Worm (Caenorhabditis elegans): ENCODE results near the gene mstr-2.

Gene mstr-2

DNA sequence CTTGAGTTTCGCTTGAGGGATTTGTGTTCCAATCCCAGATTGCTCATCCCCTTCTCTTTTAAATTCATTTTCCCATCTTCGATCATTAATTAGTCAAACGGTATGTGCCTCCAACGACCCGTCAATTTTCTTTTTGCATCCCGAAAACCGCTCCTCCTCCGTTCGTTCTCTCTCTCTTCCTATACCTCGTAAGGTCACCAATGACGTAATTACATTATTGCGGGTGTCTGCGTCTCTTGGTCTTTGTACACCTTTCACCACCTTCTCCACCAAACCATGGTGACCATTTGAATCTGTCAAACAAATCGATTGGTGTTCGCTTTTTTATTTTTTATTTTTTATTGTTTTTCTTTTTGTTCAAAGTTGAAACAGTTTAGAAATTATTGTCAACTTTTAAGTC is 46.3 kb downstream of the mstr-2 start:
- TF ChIP-seq aly-2 (tag; optimal IDR thresholded peaks at IDR 0.05) = no peak
- no peak for TF ChIP-seq lim-7 (GFP tag; IDR thresholded peaks at IDR 0.05)
- TF ChIP-seq jun-1 (tag; optimal IDR thresholded peaks at IDR 0.05) = no peak
- TF ChIP-seq egl-43 (GFP tag; IDR thresholded peaks at IDR 0.05) = no peak
- no peak for TF ChIP-seq lin-13 (GFP tag; optimal IDR thresholded peaks at IDR 0.05)
- no peak for TF ChIP-seq fkh-10 (GFP tag; optimal IDR thresholded peaks at IDR 0.05)
- TF ChIP-seq zip-2 (tag; optimal IDR thresholded peaks at IDR 0.05) = no peak
- no peak for TF ChIP-seq tag-97 (GFP tag; IDR thresholded peaks at IDR 0.05)
- no peak for TF ChIP-seq dve-1 (tag; optimal IDR thresholded peaks at IDR 0.05; ENCODE audit: insufficient read depth)
- no peak for TF ChIP-seq mxl-2 (GFP tag; conservative IDR thresholded peaks at IDR 0.05)
- TF ChIP-seq daf-12 (tag; optimal IDR thresholded peaks at IDR 0.05) = no peak
- no peak for TF ChIP-seq daf-19 (GFP tag; conservative IDR thresholded peaks at IDR 0.05)
- no peak for TF ChIP-seq nhr-10 (tag; optimal IDR thresholded peaks at IDR 0.05)
- no peak for TF ChIP-seq madf-5 (GFP tag; IDR thresholded peaks at IDR 0.05)
- no peak for TF ChIP-seq F37D6.2 (tag; optimal IDR thresholded peaks at IDR 0.05)

DNA sequence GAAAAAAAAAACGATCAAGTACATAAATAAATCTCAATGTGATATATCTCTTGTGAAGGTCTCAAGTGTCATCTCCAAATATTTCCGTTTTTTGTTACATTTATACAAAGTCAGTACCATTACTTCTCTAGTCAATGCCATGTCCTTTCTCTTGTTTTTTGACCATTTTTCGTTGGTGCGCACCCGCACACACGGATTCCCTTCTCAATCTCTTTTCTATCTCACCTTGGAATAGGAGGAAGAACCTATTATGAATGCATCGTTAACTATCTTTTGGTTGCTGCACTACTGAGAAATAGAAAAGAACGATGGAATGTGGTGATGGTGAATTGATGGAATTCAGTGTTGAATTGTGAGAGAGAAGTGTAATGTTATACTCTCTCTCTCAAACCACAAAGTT is 48.9 kb downstream of the mstr-2 start:
- TF ChIP-seq mdl-1 (tag; optimal IDR thresholded peaks at IDR 0.05) (no peak), nhr-111 (GFP tag; optimal IDR thresholded peaks at IDR 0.05) (no peak), spr-1 (tag; optimal IDR thresholded peaks at IDR 0.05) (no peak), set-16 (GFP tag; IDR thresholded peaks at IDR 0.05) (no peak), tra-1 (GFP tag; IDR thresholded peaks at IDR 0.05) (no peak), nhr-102 (tag; optimal IDR thresholded peaks at IDR 0.05) (no peak), zfp-2 (tag; optimal IDR thresholded peaks at IDR 0.05) (no peak), hlh-11 (tag; optimal IDR thresholded peaks at IDR 0.05) (no peak), nhr-237 (tag; optimal IDR thresholded peaks at IDR 0.05) (no peak), lin-1 (GFP tag; IDR thresholded peaks at IDR 0.05) (no peak), unc-130 (GFP tag; optimal IDR thresholded peaks at IDR 0.05) (no peak), Y5F2A.4 (GFP tag; optimal IDR thresholded peaks at IDR 0.05) (no peak), nhr-6 (tag; optimal IDR thresholded peaks at IDR 0.05) (no peak), unc-39 (tag; optimal IDR thresholded peaks at IDR 0.05) (no peak), attf-4 (tag; optimal IDR thresholded peaks at IDR 0.05) (no peak), daf-19 (GFP tag; conservative IDR thresholded peaks at IDR 0.05) (no peak), nhr-42 (GFP tag; IDR thresholded peaks at IDR 0.05) (no peak), hmg-1.1 (GFP tag; IDR thresholded peaks at IDR 0.05) (no peak)

DNA sequence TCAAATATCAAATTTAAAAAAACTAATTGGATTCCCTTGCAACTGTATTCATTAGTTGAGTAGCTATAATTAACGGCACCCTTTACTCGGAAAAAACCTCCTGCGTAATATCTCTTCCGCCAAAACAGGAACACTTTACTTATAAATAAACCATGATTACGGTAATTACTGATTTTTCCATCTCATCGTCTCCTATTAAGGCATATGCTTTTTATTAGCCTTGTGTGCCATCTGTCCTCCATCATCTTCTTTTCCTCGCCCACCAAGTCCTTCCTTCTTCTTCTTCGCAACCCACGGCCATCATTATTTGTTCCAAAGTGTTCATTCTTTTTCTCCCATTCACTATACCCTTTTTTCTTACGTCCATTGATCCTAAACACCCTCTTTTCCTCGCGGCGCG is 50.5 kb downstream of the mstr-2 start:
- TF ChIP-seq unc-62 (GFP tag; optimal IDR thresholded peaks at IDR 0.05 in 1 of 2) (peak in 1 of 2 experiments; percentile 60), unc-62 (tag; optimal IDR thresholded peaks at IDR 0.05) (no peak), Y48G9A.11 (GFP tag; IDR thresholded peaks at IDR 0.05) (no peak)

DNA sequence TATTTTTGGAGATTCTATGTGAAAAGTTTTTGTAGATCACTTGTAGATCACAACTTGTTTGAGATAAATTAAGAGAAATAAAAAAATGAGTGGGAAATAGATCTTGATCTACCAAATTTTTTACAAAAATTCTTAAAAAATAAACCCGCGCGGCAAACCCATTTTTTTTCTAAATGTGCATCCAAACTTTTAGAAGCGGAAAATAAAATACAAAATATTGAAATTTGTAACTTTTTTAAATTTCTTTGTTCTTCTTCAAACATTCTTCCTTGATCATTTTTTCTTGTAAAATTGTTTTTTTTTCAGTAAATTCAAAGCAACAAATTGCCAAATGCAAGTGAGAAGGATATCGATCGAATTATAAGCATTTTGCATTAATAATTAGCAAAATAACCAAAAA is 51.1 kb downstream of the mstr-2 start, which contains the start of gene cdh-4:
cdh-4 (plus strand) TSS at position 301 of the 400 bp plus-strand sequence.
- no peak for TF ChIP-seq php-3 (GFP tag; IDR thresholded peaks at IDR 0.05)
- TF ChIP-seq madf-5 (GFP tag; IDR thresholded peaks at IDR 0.05) = no peak
- TF ChIP-seq hlh-30 (tag; optimal IDR thresholded peaks at IDR 0.05; ENCODE audit: insufficient read depth) = no peak
- TF ChIP-seq hif-1 (tag; optimal IDR thresholded peaks at IDR 0.05) = no peak
- TF ChIP-seq ceh-62 (tag; optimal IDR thresholded peaks at IDR 0.05) = no peak
- TF ChIP-seq duxl-1 (tag; optimal IDR thresholded peaks at IDR 0.05; ENCODE audit: poor library complexity) = no peak
- no peak for TF ChIP-seq lin-13 (GFP tag; optimal IDR thresholded peaks at IDR 0.05)
- no peak for TF ChIP-seq ama-1 (optimal IDR thresholded peaks at IDR 0.05)
- TF ChIP-seq F10B5.3 (tag; optimal IDR thresholded peaks at IDR 0.05) = no peak

Data from whole organism, L4 larva.